Worm (Caenorhabditis elegans) whole organism, early embryonic: ENCODE measurements around the gene ttc-36.

Experiments used
- B0310.2 ChIP-seq: sonication (generic microtip); optimal IDR thresholded peaks from 2 replicates; lab custom pipeline; 2016; ENCODE audit warnings: mild to moderate bottlenecking, missing genetic modification characterization, missing compliant biosample characterization
- ama-1 ChIP-seq: fragments of 150-350 bp; optimal IDR thresholded peaks from 2 replicates; lab custom pipeline; 2014

DNA sequence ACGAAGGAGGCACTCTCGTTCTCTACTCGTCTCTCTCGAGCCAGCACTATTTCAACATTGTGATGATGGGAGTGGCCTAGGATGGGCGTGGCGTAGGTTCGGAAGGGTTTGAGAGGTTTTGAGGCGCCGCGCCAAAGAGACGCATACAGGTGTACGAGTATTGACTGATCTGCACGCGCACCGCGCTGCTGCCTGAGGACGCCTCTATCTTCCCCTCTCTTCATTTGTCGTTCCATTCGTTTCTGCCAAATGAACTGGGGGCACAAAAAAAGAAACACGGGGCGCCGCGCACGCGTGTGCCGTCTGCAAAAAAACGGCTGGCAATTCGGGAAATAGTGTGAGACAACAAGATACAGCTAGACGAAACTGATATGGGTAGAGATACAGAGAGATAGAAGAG, 14.0 kb upstream of the ttc-36 start, which contains the start of gene lec-2:
- TF ChIP-seq B0310.2: no peak
- no peak for TF ChIP-seq ama-1 (lab: Kevin White, UChicago)
